Worm (Caenorhabditis elegans) whole organism, late embryonic: Measurements from ENCODE around the gene snx-1.

ENCODE experiments used
- C38D4.7 ChIP-seq: fragments of 200-800 bp; sonication (Bioruptor generic); optimal IDR thresholded peaks from 2 replicates; lab custom pipeline; 2018; ENCODE audit warnings: mild to moderate bottlenecking, missing genetic modification characterization, moderate library complexity, missing compliant biosample characterization
- F13H6.1 ChIP-seq: sonication (generic microtip); optimal IDR thresholded peaks from 2 replicates; lab custom pipeline; 2016; ENCODE audit warnings: missing genetic modification characterization, missing compliant biosample characterization
- K02D7.2 ChIP-seq: sonication (generic microtip); optimal IDR thresholded peaks from 2 replicates; lab custom pipeline; 2017; ENCODE audit warnings: mild to moderate bottlenecking, missing genetic modification characterization, missing compliant biosample characterization
- K09A11.1 ChIP-seq: sonication (generic microtip); optimal IDR thresholded peaks from 2 replicates; lab custom pipeline; 2017; ENCODE audit warnings: antibody characterized with exemption, mild to moderate bottlenecking, missing genetic modification characterization, missing compliant biosample characterization; ENCODE audit not compliant: insufficient read depth
- T23F11.4 ChIP-seq: fragments of 200-800 bp; sonication (Bioruptor generic); optimal IDR thresholded peaks from 2 replicates; lab custom pipeline; 2018; ENCODE audit warnings: mild to moderate bottlenecking, missing genetic modification characterization, missing compliant biosample characterization
- Y22D7AL.16 ChIP-seq: sonication (generic microtip); optimal IDR thresholded peaks from 2 replicates; lab custom pipeline; 2016; ENCODE audit warnings: missing genetic modification characterization, missing compliant biosample characterization
- ahr-1 ChIP-seq: sonication (generic microtip); optimal IDR thresholded peaks from 2 replicates; lab custom pipeline; 2016; ENCODE audit warnings: missing genetic modification characterization, missing compliant biosample characterization
- ceh-18 ChIP-seq: sonication (generic microtip); optimal IDR thresholded peaks from 2 replicates; lab custom pipeline; 2016; ENCODE audit warnings: missing genetic modification characterization, missing compliant biosample characterization
- ceh-19 ChIP-seq: fragments of 200-800 bp; sonication (Bioruptor generic); optimal IDR thresholded peaks from 2 replicates; lab custom pipeline; 2018; ENCODE audit warnings: mild to moderate bottlenecking, missing genetic modification characterization, missing compliant biosample characterization
- ceh-2 ChIP-seq: sonication (generic microtip); optimal IDR thresholded peaks from 2 replicates; lab custom pipeline; 2016; ENCODE audit warnings: missing genotype, missing genetic modification characterization, missing compliant biosample characterization
- ceh-30 ChIP-seq: fragments of 150-350 bp; optimal IDR thresholded peaks from 2 replicates; lab custom pipeline; 2014; ENCODE audit warnings: missing biosample characterization, missing genetic modification characterization
- ceh-34 ChIP-seq: sonication (generic microtip); optimal IDR thresholded peaks from 2 replicates; lab custom pipeline; 2016; ENCODE audit warnings: mild to moderate bottlenecking, missing genetic modification characterization, missing compliant biosample characterization
- ceh-6 ChIP-seq: fragments of 200-800 bp; sonication (Bioruptor generic); optimal IDR thresholded peaks from 2 replicates; lab custom pipeline; 2018; ENCODE audit warnings: mild to moderate bottlenecking, missing genetic modification characterization, missing compliant biosample characterization
- ceh-9 ChIP-seq: sonication (generic microtip); optimal IDR thresholded peaks from 2 replicates; lab custom pipeline; 2016; ENCODE audit warnings: mild to moderate bottlenecking, missing genetic modification characterization, inconsistent platforms, missing compliant biosample characterization
- dmd-4 ChIP-seq: sonication (generic microtip); optimal IDR thresholded peaks from 2 replicates; lab custom pipeline; 2016; ENCODE audit warnings: borderline replicate concordance, missing genetic modification characterization, missing compliant biosample characterization
- dve-1 ChIP-seq: sonication (generic microtip); optimal IDR thresholded peaks from 2 replicates; lab custom pipeline; 2017; ENCODE audit warnings: antibody characterized with exemption, mild to moderate bottlenecking, missing genetic modification characterization, missing compliant biosample characterization
- elt-2 ChIP-seq: sonication (generic microtip); optimal IDR thresholded peaks from 2 replicates; lab custom pipeline; 2016; ENCODE audit warnings: missing genetic modification reagents, missing genetic modification characterization, missing compliant biosample characterization
- elt-4 ChIP-seq: sonication (generic microtip); optimal IDR thresholded peaks from 2 replicates; lab custom pipeline; 2016; ENCODE audit warnings: missing genetic modification characterization, missing compliant biosample characterization
- eyg-1 ChIP-seq: sonication (generic microtip); optimal IDR thresholded peaks from 2 replicates; lab custom pipeline; 2016; ENCODE audit warnings: missing genotype, missing genetic modification characterization, missing compliant biosample characterization
- fax-1 ChIP-seq: sonication (generic microtip); optimal IDR thresholded peaks from 2 replicates; lab custom pipeline; 2016; ENCODE audit warnings: missing genotype, missing genetic modification characterization, missing compliant biosample characterization
- fkh-10 ChIP-seq: fragments of 150-350 bp; optimal IDR thresholded peaks from 2 replicates; lab custom pipeline; 2014; ENCODE audit warnings: missing biosample characterization, missing genetic modification reagents, missing genetic modification characterization
- gmeb-2 ChIP-seq: sonication (generic microtip); optimal IDR thresholded peaks from 2 replicates; lab custom pipeline; 2016; ENCODE audit warnings: missing genetic modification characterization, inconsistent platforms, missing compliant biosample characterization
- hlh-15 ChIP-seq: sonication (generic microtip); optimal IDR thresholded peaks from 2 replicates; lab custom pipeline; 2016; ENCODE audit warnings: missing genetic modification characterization, missing compliant biosample characterization
- hlh-30 ChIP-seq: sonication (generic microtip); optimal IDR thresholded peaks from 2 replicates; lab custom pipeline; 2017; ENCODE audit warnings: antibody characterized with exemption, missing genetic modification characterization, missing compliant biosample characterization; ENCODE audit not compliant: insufficient read depth
- hlh-6 ChIP-seq: sonication (generic microtip); optimal IDR thresholded peaks from 2 replicates; lab custom pipeline; 2016; ENCODE audit warnings: missing genotype, missing genetic modification characterization, missing compliant biosample characterization
- hlh-8 ChIP-seq: sonication (generic microtip); optimal IDR thresholded peaks from 2 replicates; lab custom pipeline; 2016; ENCODE audit warnings: missing genotype, missing genetic modification characterization, missing compliant biosample characterization
- lin-11 ChIP-seq: fragments of 200-800 bp; sonication (Bioruptor generic); optimal IDR thresholded peaks from 2 replicates; lab custom pipeline; 2018; ENCODE audit warnings: mild to moderate bottlenecking, missing genetic modification characterization, missing compliant biosample characterization
- madf-2 ChIP-seq: sonication (generic microtip); optimal IDR thresholded peaks from 2 replicates; lab custom pipeline; 2017; ENCODE audit warnings: missing genetic modification characterization, missing compliant biosample characterization
- pax-1 ChIP-seq: fragments of 150-350 bp; optimal IDR thresholded peaks from 2 replicates; lab custom pipeline; 2014; ENCODE audit warnings: missing biosample characterization, missing genetic modification characterization
- pha-2 ChIP-seq: sonication (generic microtip); optimal IDR thresholded peaks from 2 replicates; lab custom pipeline; 2017; ENCODE audit warnings: mild to moderate bottlenecking, missing genetic modification characterization, missing compliant biosample characterization
- pros-1 ChIP-seq: fragments of 150-350 bp; optimal IDR thresholded peaks from 2 replicates; lab custom pipeline; 2014; ENCODE audit warnings: missing biosample characterization, missing genetic modification reagents, missing genetic modification characterization
- rnt-1 ChIP-seq: sonication (generic microtip); optimal IDR thresholded peaks from 2 replicates; lab custom pipeline; 2016; ENCODE audit warnings: missing genetic modification characterization, missing compliant biosample characterization
- sox-2 ChIP-seq: fragments of 200-800 bp; sonication (Bioruptor generic); IDR thresholded peaks from 2 replicates; pipeline ENCODE4 v1.3.6; 2022; ENCODE audit warnings: missing genetic modification reagents, missing genetic modification characterization, missing compliant biosample characterization
- tbx-2 ChIP-seq: sonication (generic microtip); optimal IDR thresholded peaks from 2 replicates; lab custom pipeline; 2016; ENCODE audit warnings: missing genetic modification characterization, missing compliant biosample characterization
- tbx-7 ChIP-seq: sonication (generic microtip); optimal IDR thresholded peaks from 2 replicates; lab custom pipeline; 2016; ENCODE audit warnings: missing genotype, missing genetic modification characterization, missing compliant biosample characterization
- unc-42 ChIP-seq: sonication (generic microtip); optimal IDR thresholded peaks from 2 replicates; lab custom pipeline; 2016; ENCODE audit warnings: missing genotype, missing genetic modification characterization, missing compliant biosample characterization
- unc-55 ChIP-seq: sonication (generic microtip); optimal IDR thresholded peaks from 2 replicates; lab custom pipeline; 2017; ENCODE audit warnings: missing biosample characterization, missing genetic modification reagents, missing genetic modification characterization
- unc-86 ChIP-seq: sonication (generic microtip); optimal IDR thresholded peaks from 2 replicates; lab custom pipeline; 2016; ENCODE audit warnings: missing genetic modification characterization, missing compliant biosample characterization
- zip-5 ChIP-seq: sonication (generic microtip); optimal IDR thresholded peaks from 2 replicates; lab custom pipeline; 2016; ENCODE audit warnings: missing genetic modification characterization, missing compliant biosample characterization
- ztf-16 ChIP-seq: sonication (generic microtip); optimal IDR thresholded peaks from 2 replicates; lab custom pipeline; 2017; ENCODE audit warnings: missing genetic modification characterization, missing compliant biosample characterization

Gene snx-1

ce11 chrX:1103702-1104262 lies 25.0 kb upstream of the snx-1 start, which contains the start of gene ife-4 (continued):
- no peak for TF ChIP-seq dmd-4
- no peak for TF ChIP-seq eyg-1
- peak; percentile 59 for TF ChIP-seq ceh-2 (tag; lab: Kevin White, UChicago)
- TF ChIP-seq gmeb-2 (tag; lab: Kevin White, UChicago), result no peak
- TF ChIP-seq fkh-10 (GFP tag; lab: Kevin White, UChicago), result no peak
- TF ChIP-seq ceh-9 (tag; lab: Kevin White, UChicago), result no peak
- no peak for TF ChIP-seq zip-5 (tag; lab: Kevin White, UChicago)
- TF ChIP-seq elt-4, result no peak
- no peak for TF ChIP-seq ceh-19 (GFP tag; lab: Kevin White, UChicago)
- no peak for TF ChIP-seq ztf-16 (tag; lab: Kevin White, UChicago)
- no peak for TF ChIP-seq ceh-30

ce11 chrX:1107758-1108157 lies 21.0 kb upstream of the snx-1 start, which contains the start of gene C05D9.4:
Gene C05D9.4 (plus strand): TSS chrX:1108058.
- TF ChIP-seq ceh-34 (tag; lab: Kevin White, UChicago), result no peak
- no peak for TF ChIP-seq C38D4.7 (GFP tag; lab: Kevin White, UChicago)

- TF ChIP-seq madf-2 (no peak), hlh-15 (no peak), ahr-1 (no peak), hlh-6 (tag; lab: Kevin White, UChicago) (no peak), rnt-1 (tag; lab: Kevin White, UChicago) (peak; percentile 70), pax-1 (tag; lab: Kevin White, UChicago) (no peak), pha-2 (no peak), elt-2 (no peak), hlh-30 (tag; lab: Kevin White, UChicago) (no peak), ceh-18 (tag; lab: Kevin White, UChicago) (peak; percentile 12), T23F11.4 (GFP tag; lab: Kevin White, UChicago) (no peak), fax-1 (tag; lab: Kevin White, UChicago) (no peak), unc-55 (peak; percentile 87), pros-1 (tag; lab: Kevin White, UChicago) (no peak), tbx-2 (tag; lab: Kevin White, UChicago) (no peak), Y22D7AL.16 (no peak), unc-86 (tag; lab: Kevin White, UChicago) (no peak), F13H6.1 (tag; lab: Kevin White, UChicago) (no peak), lin-11 (tag; lab: Kevin White, UChicago) (no peak), dve-1 (tag; lab: Kevin White, UChicago) (no peak), sox-2 (GFP tag; lab: Robert Waterston, UW) (no peak), tbx-7 (no peak), ceh-6 (GFP tag; lab: Kevin White, UChicago) (no peak), ceh-9 (tag; lab: Kevin White, UChicago) (no peak), unc-42 (no peak), K09A11.1 (tag; lab: Kevin White, UChicago) (no peak), ceh-19 (GFP tag; lab: Kevin White, UChicago) (no peak)
These were observed 19.9 kb upstream of the snx-1 start for ce11 chrX:1108874-1109273.

- TF ChIP-seq madf-2 (no peak), unc-55 (peak; percentile 27), dve-1 (tag; lab: Kevin White, UChicago) (no peak), ceh-18 (tag; lab: Kevin White, UChicago) (peak; percentile 22), K02D7.2 (no peak), hlh-8 (peak; percentile 64)
- TF ChIP-seq, all 69 proteins: peak for 3
These were observed 18.1 kb upstream of the snx-1 start for ce11 chrX:1110723-1111122.
